Worm (Caenorhabditis elegans) whole organism, L4/young adult: ENCODE results near the gene dnj-9.

ENCODE experiments used
- dao-5 ChIP-seq: sonication (generic microtip); optimal IDR thresholded peaks from 2 replicates; lab custom pipeline; 2016; ENCODE audit warnings: missing genotype, missing genetic modification characterization, moderate library complexity, missing compliant biosample characterization
- him-1 ChIP-seq: sonication (generic microtip); optimal IDR thresholded peaks from 2 replicates; lab custom pipeline; 2016; ENCODE audit warnings: missing genotype, missing genetic modification reagents, missing genetic modification characterization, missing compliant biosample characterization

- TF ChIP-seq dao-5 (tag; lab: Kevin White, UChicago) (no peak), him-1 (no peak)
Observed at ce11 chrII:4858906-4859411, 7.1 kb downstream of the dnj-9 start.
